Fruit fly (Drosophila melanogaster): ENCODE data around the gene Pdp.

The Pdp gene

dm6 chrX:7721905-7722304 is 12.5 kb downstream of the Pdp start, which contains the start of gene Hira (continued):
- TF ChIP-seq CG42726 (GFP tag; IDR thresholded peaks at IDR 0.05; ENCODE audit: partially characterized antibody) (no peak), pros (GFP tag; optimal IDR thresholded peaks at IDR 0.05) (no peak), CG6813 (GFP tag; optimal IDR thresholded peaks at IDR 0.05) (no peak), CG1233 (GFP tag; optimal IDR thresholded peaks at IDR 0.05) (no peak), nmo (GFP tag; optimal IDR thresholded peaks at IDR 0.05) (peak; percentile 6), zfh1 (GFP tag; IDR thresholded peaks at IDR 0.05) (no peak), NK7.1 (GFP tag; optimal IDR thresholded peaks at IDR 0.05) (no peak), MESR4 (GFP tag; optimal IDR thresholded peaks at IDR 0.05) (peak; percentile 38), NfI (GFP tag; optimal IDR thresholded peaks at IDR 0.05) (no peak), CG6254 (GFP tag; optimal IDR thresholded peaks at IDR 0.05) (no peak), NC2β (GFP tag; optimal IDR thresholded peaks at IDR 0.05) (no peak), NC2α (GFP tag; optimal IDR thresholded peaks at IDR 0.05) (no peak), BEAF-32 (GFP tag; optimal IDR thresholded peaks at IDR 0.05) (peak; percentile 80), CkIIα-i1 (GFP tag; IDR thresholded peaks at IDR 0.05) (no peak), slou (GFP tag; optimal IDR thresholded peaks at IDR 0.05) (no peak), CG14860 (GFP tag; IDR thresholded peaks at IDR 0.05; ENCODE audit: partially characterized antibody) (peak; percentile 90), CG4854 (GFP tag; optimal IDR thresholded peaks at IDR 0.05) (no peak), CG12659 (GFP tag; optimal IDR thresholded peaks at IDR 0.05) (peak; percentile 21), CG2889 (GFP tag; IDR thresholded peaks at IDR 0.05) (no peak), MTF-1 (GFP tag; optimal IDR thresholded peaks at IDR 0.05; ENCODE audit: borderline replicate concordance) (no peak), CG17186 (GFP tag; optimal IDR thresholded peaks at IDR 0.05) (peak; percentile 21), CG17385 (GFP tag; optimal IDR thresholded peaks at IDR 0.05) (no peak), CG6683 (GFP tag; optimal IDR thresholded peaks at IDR 0.05) (no peak), CG31365 (tag; optimal IDR thresholded peaks at IDR 0.05) (no peak), Bdp1 (GFP tag; optimal IDR thresholded peaks at IDR 0.05) (no peak), gro (GFP tag; optimal IDR thresholded peaks at IDR 0.05) (no peak), ssp (GFP tag; IDR thresholded peaks at IDR 0.05) (no peak), Opbp (GFP tag; IDR thresholded peaks at IDR 0.05; ENCODE audit: partially characterized antibody) (peak; percentile 89), CG14667 (GFP tag; IDR thresholded peaks at IDR 0.05) (no peak), Med (GFP tag) (peak; percentile 66), CG13287 (GFP tag; IDR thresholded peaks at IDR 0.05; ENCODE audit: partially characterized antibody) (peak; percentile 94), ranshi (GFP tag; IDR thresholded peaks at IDR 0.05) (no peak), CG14965 (GFP tag; optimal IDR thresholded peaks at IDR 0.05; ENCODE audit: borderline replicate concordance) (no peak), Oli (tag; optimal IDR thresholded peaks at IDR 0.05) (no peak), Sox102F (GFP tag; optimal IDR thresholded peaks at IDR 0.05) (no peak), CG12744 (GFP tag; optimal IDR thresholded peaks at IDR 0.05) (no peak), CG5245 (GFP tag; optimal IDR thresholded peaks at IDR 0.05) (no peak), CG3726 (GFP tag; IDR thresholded peaks at IDR 0.05) (no peak), vnd (GFP tag; IDR thresholded peaks at IDR 0.05; ENCODE audit: partially characterized antibody) (peak; percentile 83), Dll (GFP tag; IDR thresholded peaks at IDR 0.05; ENCODE audit: partially characterized antibody) (peak; percentile 88), Nf-YA (GFP tag; IDR thresholded peaks at IDR 0.05) (no peak), Sry-δ (GFP tag; optimal IDR thresholded peaks at IDR 0.05) (peak; percentile 87), E2f2 (GFP tag; IDR thresholded peaks at IDR 0.05) (peak; percentile 97), Dad (GFP tag; optimal IDR thresholded peaks at IDR 0.05) (no peak), Fer1 (GFP tag; optimal IDR thresholded peaks at IDR 0.05) (peak; percentile 9), CG6791 (GFP tag; IDR thresholded peaks at IDR 0.05; ENCODE audit: partially characterized antibody) (peak; percentile 93), sna (GFP tag; IDR thresholded peaks at IDR 0.05; ENCODE audit: partially characterized antibody) (peak; percentile 83), YL-1 (GFP tag; optimal IDR thresholded peaks at IDR 0.05) (peak; percentile 1), CG4328 (GFP tag; optimal IDR thresholded peaks at IDR 0.05) (no peak), insv (GFP tag; optimal IDR thresholded peaks at IDR 0.05) (peak in 1 of 2 experiments; percentile 34)
